Fruit fly (Drosophila melanogaster) whole organism, wandering third instar larva: ENCODE measurements around the gene CG31752.

Experiments used
- CG32264 ChIP-seq: fragments of 200-800 bp; sonication (Bioruptor generic); optimal IDR thresholded peaks from 2 replicates; lab custom pipeline; 2016; ENCODE audit warnings: missing biosample characterization, missing genetic modification characterization
- CG9705 ChIP-seq: fragments of 200-800 bp; sonication (Bioruptor generic); optimal IDR thresholded peaks from 2 replicates; lab custom pipeline; 2018; ENCODE audit warnings: missing biosample characterization, mild to moderate bottlenecking, missing genetic modification characterization
- CrebA ChIP-seq: fragments of 200-800 bp; sonication (Bioruptor generic); optimal IDR thresholded peaks from 2 replicates; lab custom pipeline; 2016; ENCODE audit warnings: missing biosample characterization, mild to moderate bottlenecking, missing genetic modification characterization, borderline replicate concordance
- Dfd ChIP-seq: fragments of >200 bp; optimal IDR thresholded peaks from 2 replicates; lab custom pipeline; 2017; ENCODE audit warnings: missing biosample characterization, missing genetic modification characterization
- Dif ChIP-seq: fragments of 200-275, 200-300 bp; sonication (Bioruptor generic); optimal IDR thresholded peaks from 2 replicates; lab custom pipeline; 2018; ENCODE audit warnings: missing biosample characterization, missing genetic modification characterization; ENCODE audit not compliant: partially characterized antibody
- GATAd ChIP-seq: sonication (Bioruptor generic); optimal IDR thresholded peaks from 2 replicates; lab custom pipeline; 2016; ENCODE audit warnings: missing biosample characterization, missing genetic modification characterization
- HLH106 ChIP-seq: fragments of 200-800 bp; optimal IDR thresholded peaks from 3 replicates; lab custom pipeline; 2019; ENCODE audit warnings: missing biosample characterization, mild to moderate bottlenecking, missing genetic modification characterization, moderate library complexity
- Hnf4 ChIP-seq: fragments of 200-800 bp; sonication (Bioruptor generic); optimal IDR thresholded peaks from 2 replicates; lab custom pipeline; 2016; ENCODE audit warnings: missing biosample characterization, mild to moderate bottlenecking, missing genetic modification characterization
- Hr78 ChIP-seq: fragments of >200 bp; optimal IDR thresholded peaks from 2 replicates; lab custom pipeline; 2017; ENCODE audit warnings: missing biosample characterization, missing genetic modification characterization
- Hr83 ChIP-seq: fragments of 200-300 bp; sonication (Bioruptor generic); optimal IDR thresholded peaks from 2 replicates; lab custom pipeline; 2016; ENCODE audit warnings: missing biosample characterization, mild to moderate bottlenecking, missing genetic modification characterization, moderate library complexity; ENCODE audit not compliant: poor library complexity, severe bottlenecking
- Jra ChIP-seq: sonication (Bioruptor generic); optimal IDR thresholded peaks from 2 replicates; lab custom pipeline; 2016; ENCODE audit warnings: missing biosample characterization, missing genetic modification characterization
- Mio ChIP-seq: sonication (Bioruptor generic); optimal IDR thresholded peaks from 2 replicates; lab custom pipeline; 2016; ENCODE audit warnings: missing biosample characterization, missing genetic modification characterization
- Myc ChIP-seq: fragments of >200 bp; optimal IDR thresholded peaks from 2 replicates; lab custom pipeline; 2017
- N ChIP-seq: fragments of >200 bp; optimal IDR thresholded peaks from 2 replicates; lab custom pipeline; 2018; ENCODE audit warnings: missing biosample characterization, missing external identifiers, missing genetic modification characterization
- OdsH ChIP-seq: fragments of 200-800 bp; sonication (Bioruptor generic); optimal IDR thresholded peaks from 2 replicates; lab custom pipeline; 2016; ENCODE audit warnings: missing biosample characterization, mild to moderate bottlenecking, missing genetic modification characterization
- Rel ChIP-seq, 2 experiments: fragments of 200-800 bp; sonication (Bioruptor generic) in 1 of 2; optimal IDR thresholded peaks; 2 replicates in 1 of 2; 3 replicates in 1 of 2; lab custom pipeline; 2016 to 2019; ENCODE audit warnings: mild to moderate bottlenecking in 2 of 2, missing biosample characterization in 2 of 2, missing genetic modification characterization in 2 of 2, moderate library complexity in 1 of 2
- Sp1 ChIP-seq: fragments of 200-800 bp; sonication (Bioruptor generic); optimal IDR thresholded peaks from 3 replicates; lab custom pipeline; 2019; ENCODE audit warnings: missing biosample characterization, mild to moderate bottlenecking, missing genetic modification characterization, moderate library complexity
- br ChIP-seq: fragments of 200-800 bp; sonication (Bioruptor generic); optimal IDR thresholded peaks from 2 replicates; lab custom pipeline; 2016; ENCODE audit warnings: missing biosample characterization, missing genetic modification characterization
- brk ChIP-seq: fragments of 200-800 bp; sonication (Bioruptor generic); optimal IDR thresholded peaks from 2 replicates; lab custom pipeline; 2016; ENCODE audit warnings: missing biosample characterization, mild to moderate bottlenecking, missing genetic modification characterization
- dl ChIP-seq, 2 experiments: fragments of 175-275, 200-275 bp in 1 of 2; fragments of 200-275 bp in 1 of 2; sonication (Bioruptor generic); optimal IDR thresholded peaks; lab custom pipeline; 2018; ENCODE audit warnings: mild to moderate bottlenecking in 2 of 2, missing biosample characterization in 2 of 2, missing genetic modification characterization in 2 of 2, moderate library complexity in 2 of 2; ENCODE audit not compliant: partially characterized antibody in 2 of 2, insufficient read depth in 1 of 2
- dmrt93B ChIP-seq: fragments of 200-800 bp; sonication (Bioruptor generic); optimal IDR thresholded peaks from 2 replicates; lab custom pipeline; 2018; ENCODE audit warnings: missing biosample characterization, mild to moderate bottlenecking, missing genetic modification characterization
- dsf ChIP-seq: sonication (Bioruptor generic); optimal IDR thresholded peaks from 2 replicates; lab custom pipeline; 2016; ENCODE audit warnings: missing biosample characterization, missing genetic modification characterization, borderline replicate concordance
- ey ChIP-seq: fragments of 200-800 bp; sonication (Bioruptor generic); optimal IDR thresholded peaks from 2 replicates; lab custom pipeline; 2016; ENCODE audit warnings: missing biosample characterization, missing genetic modification characterization
- foxo ChIP-seq, 2 experiments: fragments of 200-800 bp; sonication (Bioruptor generic); optimal IDR thresholded peaks; 2 replicates in 1 of 2; 3 replicates in 1 of 2; lab custom pipeline; 2016 to 2017; ENCODE audit warnings: missing biosample characterization in 2 of 2, missing genetic modification characterization in 2 of 2
- fru ChIP-seq: fragments of 200-800 bp; sonication (Bioruptor generic); optimal IDR thresholded peaks from 3 replicates; lab custom pipeline; 2016; ENCODE audit warnings: missing biosample characterization, mild to moderate bottlenecking, missing genetic modification characterization
- h ChIP-seq: fragments of 200-800 bp; sonication (Bioruptor generic); optimal IDR thresholded peaks from 3 replicates; lab custom pipeline; 2016; ENCODE audit warnings: missing biosample characterization, mild to moderate bottlenecking, missing genetic modification characterization
- jim ChIP-seq: fragments of 175-275, 200-325 bp; sonication (Bioruptor generic); optimal IDR thresholded peaks from 2 replicates; lab custom pipeline; 2016; ENCODE audit warnings: missing biosample characterization, mild to moderate bottlenecking, missing genetic modification characterization
- lola ChIP-seq: fragments of >200 bp; optimal IDR thresholded peaks from 2 replicates; lab custom pipeline; 2017; ENCODE audit warnings: missing biosample characterization, missing genetic modification characterization
- pan ChIP-seq: fragments of >200 bp; optimal IDR thresholded peaks from 2 replicates; lab custom pipeline; 2017
- psq ChIP-seq: fragments of 200-800 bp; sonication (Bioruptor generic); optimal IDR thresholded peaks from 3 replicates; lab custom pipeline; 2017; ENCODE audit warnings: missing biosample characterization, mild to moderate bottlenecking, missing genetic modification characterization, moderate library complexity
- rgr ChIP-seq: fragments of 200-800 bp; sonication (Bioruptor generic); optimal IDR thresholded peaks from 3 replicates; lab custom pipeline; 2016; ENCODE audit warnings: missing biosample characterization, mild to moderate bottlenecking, missing genetic modification characterization
- sage ChIP-seq: fragments of 200-800 bp; sonication (Bioruptor generic); optimal IDR thresholded peaks from 2 replicates; lab custom pipeline; 2016; ENCODE audit warnings: missing biosample characterization, mild to moderate bottlenecking, missing genetic modification characterization
- sv ChIP-seq: fragments of 200-800 bp; sonication (Bioruptor generic); optimal IDR thresholded peaks from 3 replicates; lab custom pipeline; 2016; ENCODE audit warnings: missing biosample characterization, missing genetic modification characterization
- woc ChIP-seq: sonication (Bioruptor generic); optimal IDR thresholded peaks from 2 replicates; lab custom pipeline; 2016; ENCODE audit warnings: missing biosample characterization, mild to moderate bottlenecking, missing genetic modification characterization

The CG31752 gene

DNA sequence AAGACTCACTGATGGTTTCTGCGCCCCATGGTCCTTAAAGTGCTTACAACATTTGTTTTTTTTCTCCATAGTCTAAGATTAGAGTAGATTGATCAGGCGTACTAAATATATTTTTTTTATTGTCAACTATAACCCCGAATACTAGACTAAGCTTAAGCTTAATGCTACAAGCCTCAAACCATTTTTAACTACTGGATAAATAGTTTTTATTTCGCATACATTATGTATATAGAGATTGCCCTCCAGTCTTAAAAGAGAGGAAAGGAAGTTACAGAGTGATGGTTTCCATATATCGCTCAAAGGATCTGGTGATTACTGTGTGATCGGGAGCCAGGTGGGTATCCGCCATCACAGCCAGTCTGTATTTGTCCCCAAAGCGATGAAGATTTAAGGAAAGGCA, at the start of gene CG31752:
CG31752 (minus strand) TSS at position 101 of the 400 bp plus-strand sequence.
- TF ChIP-seq foxo (GFP tag; optimal IDR thresholded peaks at IDR 0.05; lab: Kevin White, UChicago) (no peak), Dfd (GFP tag; lab: Kevin White, UChicago) (no peak), rgr (GFP tag; lab: Kevin White, UChicago) (no peak), jim (GFP tag; lab: Kevin White, UChicago) (no peak), sv (GFP tag; lab: Kevin White, UChicago) (no peak), br (no peak), dsf (GFP tag; lab: Kevin White, UChicago) (no peak), ey (GFP tag; lab: Kevin White, UChicago) (no peak), Hr78 (no peak), CG32264 (no peak)
- TF ChIP-seq, all 38 proteins: peak for 0

DNA sequence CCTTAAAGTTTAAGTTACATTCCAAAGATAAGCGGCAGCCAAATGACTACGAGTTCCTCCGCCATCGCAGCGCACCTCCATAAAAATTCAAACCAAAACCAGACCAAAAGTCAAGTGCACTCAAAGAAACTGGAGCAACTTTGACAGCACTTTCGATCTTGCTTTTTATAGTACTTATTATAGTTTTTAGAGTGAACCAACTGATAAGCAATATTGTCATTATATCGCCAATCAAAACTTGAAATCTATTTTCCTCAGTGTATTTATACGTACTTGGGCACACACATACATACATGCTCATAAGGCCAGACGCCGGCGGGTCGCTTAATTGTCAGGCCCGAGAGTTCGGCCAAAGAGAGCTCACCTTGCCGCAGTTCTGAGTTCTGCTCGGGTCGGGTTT, 49.0 kb upstream of the CG31752 start:
- TF ChIP-seq GATAd (no peak), psq (GFP tag; lab: Kevin White, UChicago) (peak; percentile 55), sv (GFP tag; lab: Kevin White, UChicago) (peak; percentile 64), jim (GFP tag; lab: Kevin White, UChicago) (no peak), pan (lab: Kevin White, UChicago) (no peak), Mio (GFP tag; lab: Kevin White, UChicago) (no peak), Dif (GFP tag; lab: Kevin White, UChicago) (no peak), OdsH (GFP tag; lab: Kevin White, UChicago) (peak; percentile 67), ey (GFP tag; lab: Kevin White, UChicago) (peak; percentile 83), HLH106 (tag; lab: Kevin White, UChicago) (peak; percentile 75), fru (GFP tag; lab: Kevin White, UChicago) (peak; percentile 81), dmrt93B (peak; percentile 28), Rel (GFP tag; optimal IDR thresholded peaks at IDR 0.05; lab: Kevin White, UChicago) (no peak), Rel (tag; optimal IDR thresholded peaks at IDR 0.05; lab: Kevin White, UChicago) (peak; percentile 7), Jra (GFP tag; lab: Kevin White, UChicago) (peak; percentile 46), Sp1 (GFP tag; lab: Kevin White, UChicago) (peak; percentile 69), CG9705 (GFP tag; lab: Kevin White, UChicago) (peak; percentile 38), foxo (GFP tag; optimal IDR thresholded peaks at IDR 0.05; lab: Kevin White, UChicago) (peak; percentile 27 to 83), dl (GFP tag; optimal IDR thresholded peaks at IDR 0.05; lab: Kevin White, UChicago; ENCODE audit: insufficient read depth in 1 of 2, partially characterized antibody in 2 of 2) (no peak), rgr (GFP tag; lab: Kevin White, UChicago) (peak; percentile 76), sage (GFP tag; lab: Kevin White, UChicago) (peak; percentile 59), CrebA (no peak), Myc (lab: Kevin White, UChicago) (no peak), h (peak; percentile 88), br (peak; percentile 83), brk (peak; percentile 57), CG32264 (peak; percentile 46), Hr83 (GFP tag; lab: Kevin White, UChicago) (no peak), woc (GFP tag; lab: Kevin White, UChicago) (peak; percentile 60), Hnf4 (GFP tag; lab: Kevin White, UChicago) (peak; percentile 79), N (no peak)

DNA sequence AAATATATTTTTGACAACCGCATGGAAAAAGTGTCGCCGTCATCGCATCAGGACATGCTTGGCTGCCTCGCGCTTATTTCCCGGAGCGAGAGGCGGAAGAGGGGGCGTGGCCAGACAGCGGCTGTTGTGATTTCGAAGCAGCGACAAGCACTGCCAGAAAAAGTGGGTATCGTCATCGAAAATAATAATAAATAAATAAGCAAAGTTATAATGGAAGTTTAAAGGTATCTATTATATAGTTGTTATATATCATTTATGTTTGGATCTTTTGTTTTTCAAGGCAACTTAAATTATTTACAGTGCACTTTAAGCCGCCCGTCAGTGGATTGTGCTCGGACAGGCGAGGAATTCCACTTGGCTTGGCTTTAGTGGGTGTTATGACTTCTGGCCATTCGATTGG, 48.2 kb upstream of the CG31752 start:
- TF ChIP-seq HLH106 (tag; lab: Kevin White, UChicago) = peak; percentile 37
- TF ChIP-seq Sp1 (GFP tag; lab: Kevin White, UChicago) = peak; percentile 31
- TF ChIP-seq rgr (GFP tag; lab: Kevin White, UChicago) = peak; percentile 2
- TF ChIP-seq lola (GFP tag; lab: Kevin White, UChicago) = no peak
- peak; percentile 12 for TF ChIP-seq OdsH (GFP tag; lab: Kevin White, UChicago)
- peak in 1 of 2 experiments; percentile 44 for TF ChIP-seq foxo (GFP tag; optimal IDR thresholded peaks at IDR 0.05; lab: Kevin White, UChicago)
- TF ChIP-seq Hr78 = no peak
- peak; percentile 12 for TF ChIP-seq h
- no peak for TF ChIP-seq Hnf4 (GFP tag; lab: Kevin White, UChicago)
- TF ChIP-seq ey (GFP tag; lab: Kevin White, UChicago) = peak; percentile 16
- TF ChIP-seq fru (GFP tag; lab: Kevin White, UChicago) = peak; percentile 38
- TF ChIP-seq, all 38 proteins: peak for 8
